Fruit fly (Drosophila melanogaster): Measurements from ENCODE around the gene CG9630.

- TF ChIP-seq pan (optimal IDR thresholded peaks at IDR 0.05) (no peak), tai (GFP tag; optimal IDR thresholded peaks at IDR 0.05) (no peak), Myc (optimal IDR thresholded peaks at IDR 0.05) (no peak), Mio (GFP tag; optimal IDR thresholded peaks at IDR 0.05) (peak; percentile 34), Vsx2 (GFP tag; optimal IDR thresholded peaks at IDR 0.05; ENCODE audit: partially characterized antibody) (no peak), br (GFP tag; optimal IDR thresholded peaks at IDR 0.05) (peak; percentile 74), Dfd (GFP tag; optimal IDR thresholded peaks at IDR 0.05) (no peak)
Observed at dm6 chr3R:8239472-8240301, 30.0 kb downstream of the CG9630 start.

All from whole organism, wandering third instar larva.